ENCODE assay signal across 1 fruit fly cellular context in the genomic region with DNA sequence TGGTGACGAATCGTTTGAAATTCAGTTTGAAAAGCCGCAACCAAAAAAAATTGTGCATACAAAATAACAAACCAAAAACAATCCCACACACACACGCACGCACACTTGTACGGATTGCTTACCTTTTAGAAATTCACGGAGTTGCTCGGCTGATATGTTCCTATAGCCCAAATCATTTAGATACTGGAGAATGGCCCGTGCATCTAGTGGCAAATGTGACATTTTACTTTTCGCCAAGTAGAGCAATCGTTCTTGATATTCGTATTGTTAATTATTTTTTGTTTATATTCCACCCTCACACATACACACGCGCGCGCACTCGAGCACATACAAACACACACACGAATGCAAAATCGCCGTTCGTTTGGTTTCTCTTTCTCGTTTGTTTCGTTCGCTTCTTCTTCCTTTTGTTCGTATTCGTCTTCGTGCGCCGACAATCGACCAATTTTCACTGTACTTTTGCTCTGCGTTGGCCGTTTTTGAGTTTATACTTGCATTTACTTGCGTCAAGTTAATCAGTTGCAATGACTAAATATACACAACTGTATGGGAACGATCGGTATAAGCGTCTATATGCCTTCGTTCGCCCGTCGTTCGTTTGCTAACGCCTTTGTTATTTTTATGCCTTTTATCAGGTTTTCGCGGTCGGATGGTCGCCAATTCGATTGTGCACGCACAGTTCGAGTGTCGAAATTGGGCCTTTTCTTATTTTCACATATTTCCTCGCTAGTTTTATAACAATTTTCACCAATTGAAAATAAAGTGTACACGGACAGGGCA.
TF ChIP-seq lines count a peak whose summit lies in the region.

No protein-coding gene starts in this region.

TF ChIP-seq in whole organism, embryonic, 481 proteins besides CTCF, POLR2A, EP300 and RAD21 (continued from another document):
- peak; percentile 78 for TF ChIP-seq psq (GFP tag; optimal IDR thresholded peaks at IDR 0.05; lab: Kevin White, UChicago)
- TF ChIP-seq Oli (tag; optimal IDR thresholded peaks at IDR 0.05; lab: Kevin White, UChicago) = no peak
- no peak for TF ChIP-seq salm (tag; optimal IDR thresholded peaks at IDR 0.05; lab: Kevin White, UChicago)
- TF ChIP-seq CG33557 (GFP tag; optimal IDR thresholded peaks at IDR 0.05; lab: Kevin White, UChicago) = no peak
- TF ChIP-seq CG3407 (GFP tag; optimal IDR thresholded peaks at IDR 0.05; lab: Kevin White, UChicago) = no peak
- TF ChIP-seq CG32532 (GFP tag; IDR thresholded peaks at IDR 0.05; lab: Robert Waterston, UW) = no peak
- no peak for TF ChIP-seq CG11398 (GFP tag; optimal IDR thresholded peaks at IDR 0.05; lab: Kevin White, UChicago)
- TF ChIP-seq scrt (GFP tag; optimal IDR thresholded peaks at IDR 0.05; lab: Kevin White, UChicago) = no peak
- TF ChIP-seq Med (GFP tag; lab: Kevin White, UChicago) = peak; percentile 81
- no peak for TF ChIP-seq Xrp1 (GFP tag; IDR thresholded peaks at IDR 0.05; lab: Robert Waterston, UW)
- no peak for TF ChIP-seq ewg (GFP tag; optimal IDR thresholded peaks at IDR 0.05; lab: Kevin White, UChicago)
- TF ChIP-seq cg (GFP tag; optimal IDR thresholded peaks at IDR 0.05; lab: Kevin White, UChicago) = peak; percentile 92
- no peak for TF ChIP-seq CG18764 (GFP tag; optimal IDR thresholded peaks at IDR 0.05; lab: Kevin White, UChicago)
- TF ChIP-seq CG8478 (optimal IDR thresholded peaks at IDR 0.05; lab: Kevin White, UChicago) = peak; percentile 5
- no peak for TF ChIP-seq HmgD (GFP tag; optimal IDR thresholded peaks at IDR 0.05; lab: Kevin White, UChicago)
- no peak for TF ChIP-seq CG10267 (tag; optimal IDR thresholded peaks at IDR 0.05; lab: Kevin White, UChicago)
- TF ChIP-seq MESR4 (GFP tag; optimal IDR thresholded peaks at IDR 0.05; lab: Kevin White, UChicago) = peak; percentile 54
- TF ChIP-seq Tbp (GFP tag; optimal IDR thresholded peaks at IDR 0.05; lab: Kevin White, UChicago) = no peak
- TF ChIP-seq kay (GFP tag; optimal IDR thresholded peaks at IDR 0.05; lab: Kevin White, UChicago) = no peak
- peak; percentile 89 for TF ChIP-seq Deaf1 (tag; optimal IDR thresholded peaks at IDR 0.05; lab: Kevin White, UChicago)
- no peak for TF ChIP-seq NfI (GFP tag; optimal IDR thresholded peaks at IDR 0.05; lab: Kevin White, UChicago)
- TF ChIP-seq sqz (GFP tag; optimal IDR thresholded peaks at IDR 0.05; lab: Kevin White, UChicago) = no peak
- TF ChIP-seq cato (GFP tag; optimal IDR thresholded peaks at IDR 0.05; lab: Kevin White, UChicago; ENCODE audit: borderline replicate concordance) = no peak
